Worm (Caenorhabditis elegans): ENCODE measurements around the gene K06B9.6.

Gene K06B9.6

DNA sequence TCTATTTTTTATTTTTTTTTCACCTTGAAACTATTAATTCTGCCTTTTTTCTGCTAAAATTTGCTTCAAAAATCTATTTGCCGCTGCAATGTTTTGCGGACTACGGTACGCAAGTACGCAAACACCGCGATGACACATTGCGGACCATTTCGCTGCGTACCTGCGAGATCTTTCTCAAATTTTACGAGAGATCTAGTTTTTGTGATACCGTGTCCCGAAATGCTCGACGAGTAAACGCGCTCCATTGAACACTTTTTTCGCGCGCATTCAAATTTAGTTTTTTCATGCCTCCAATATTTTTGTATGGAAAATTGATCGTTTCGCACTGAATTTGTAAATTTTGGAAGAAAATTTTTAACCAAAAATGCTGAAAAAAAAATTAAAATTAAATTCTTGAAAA, 11.9 kb downstream of the K06B9.6 start:
- peak; percentile 98 for TF ChIP-seq isw-1 (GFP tag; IDR thresholded peaks at IDR 0.05)
- peak; percentile 74 for TF ChIP-seq nhr-71 (tag; optimal IDR thresholded peaks at IDR 0.05)
- peak; percentile 42 for TF ChIP-seq xbp-1 (tag; optimal IDR thresholded peaks at IDR 0.05)
- TF ChIP-seq lsy-2 (tag; optimal IDR thresholded peaks at IDR 0.05), result peak; percentile 64 to 76
- TF ChIP-seq nhr-20 (tag; optimal IDR thresholded peaks at IDR 0.05), result peak; percentile 40
- peak; percentile 74 for TF ChIP-seq nhr-47 (tag; optimal IDR thresholded peaks at IDR 0.05)
- TF ChIP-seq unc-98 (GFP tag; IDR thresholded peaks at IDR 0.05), result peak; percentile 87
- TF ChIP-seq efl-1 (optimal IDR thresholded peaks at IDR 0.05), result peak; percentile 47 to 71
- TF ChIP-seq efl-1 (GFP tag; optimal IDR thresholded peaks at IDR 0.05 in 1 of 2), result peak; percentile 74 to 97
- TF ChIP-seq F16B12.6 (tag; optimal IDR thresholded peaks at IDR 0.05), result peak; percentile 46
- peak; percentile 31 for TF ChIP-seq egl-13 (tag; optimal IDR thresholded peaks at IDR 0.05)
- peak; percentile 62 for TF ChIP-seq rnt-1 (tag; optimal IDR thresholded peaks at IDR 0.05)
- TF ChIP-seq dsc-1 (tag; optimal IDR thresholded peaks at IDR 0.05), result peak; percentile 22
- peak; percentile 44 for TF ChIP-seq tbx-2 (tag; optimal IDR thresholded peaks at IDR 0.05)
- TF ChIP-seq snu-23 (GFP tag; optimal IDR thresholded peaks at IDR 0.05), result peak; percentile 47
- TF ChIP-seq nhr-85 (tag), result peak; percentile 66
- TF ChIP-seq grh-1 (GFP tag; IDR thresholded peaks at IDR 0.05), result peak; percentile 99
- peak; percentile 98 for TF ChIP-seq nhr-19 (GFP tag; conservative IDR thresholded peaks at IDR 0.05)
- TF ChIP-seq ceh-88 (GFP tag; IDR thresholded peaks at IDR 0.05), result peak; percentile 97
- TF ChIP-seq mab-9 (GFP tag; IDR thresholded peaks at IDR 0.05), result peak; percentile 92
- TF ChIP-seq lin-35 (GFP tag; optimal IDR thresholded peaks at IDR 0.05), result peak; percentile 58 to 71
- TF ChIP-seq nhr-90 (tag; optimal IDR thresholded peaks at IDR 0.05; ENCODE audit: poor library complexity), result peak; percentile 45
- peak; percentile 27 for TF ChIP-seq lin-15B (tag; optimal IDR thresholded peaks at IDR 0.05)
- peak; percentile 16 for TF ChIP-seq fkh-8 (tag; optimal IDR thresholded peaks at IDR 0.05)
- TF ChIP-seq unc-86 (tag; optimal IDR thresholded peaks at IDR 0.05), result peak; percentile 22
- peak; percentile 40 for TF ChIP-seq swsn-7 (tag; optimal IDR thresholded peaks at IDR 0.05)
- peak; percentile 43 to 71 (median 64) for TF ChIP-seq dpl-1 (GFP tag; optimal IDR thresholded peaks at IDR 0.05)
- peak; percentile 45 for TF ChIP-seq lin-14 (GFP tag; optimal IDR thresholded peaks at IDR 0.05)

- peak; percentile 35 for TF ChIP-seq vab-15 (tag; optimal IDR thresholded peaks at IDR 0.05)
- TF ChIP-seq lsy-2 (tag; optimal IDR thresholded peaks at IDR 0.05), result peak in 1 of 2 experiments; percentile 36
- TF ChIP-seq efl-1 (optimal IDR thresholded peaks at IDR 0.05), result peak in 1 of 2 experiments; percentile 15
- TF ChIP-seq efl-1 (GFP tag; optimal IDR thresholded peaks at IDR 0.05 in 1 of 2), result peak in 1 of 2 experiments; percentile 63
Measured at ce11 chrIV:4180032-4180431, 16.6 kb downstream of the K06B9.6 start.

- TF ChIP-seq ztf-4 (tag; optimal IDR thresholded peaks at IDR 0.05) (no peak), tbx-2 (tag; optimal IDR thresholded peaks at IDR 0.05) (no peak), nhr-19 (GFP tag; conservative IDR thresholded peaks at IDR 0.05) (no peak), pax-3 (tag; optimal IDR thresholded peaks at IDR 0.05) (no peak), elt-2 (tag; optimal IDR thresholded peaks at IDR 0.05) (no peak), zag-1 (tag; optimal IDR thresholded peaks at IDR 0.05) (no peak), ceh-8 (GFP tag; optimal IDR thresholded peaks at IDR 0.05) (no peak), mep-1 (tag; optimal IDR thresholded peaks at IDR 0.05) (no peak), mab-9 (GFP tag; IDR thresholded peaks at IDR 0.05) (no peak), nhr-237 (tag; optimal IDR thresholded peaks at IDR 0.05) (no peak), efl-1 (optimal IDR thresholded peaks at IDR 0.05) (no peak), efl-1 (GFP tag; optimal IDR thresholded peaks at IDR 0.05 in 1 of 2) (peak in 1 of 2 experiments; percentile 91), ces-1 (GFP tag; optimal IDR thresholded peaks at IDR 0.05) (no peak), elt-3 (tag; optimal IDR thresholded peaks at IDR 0.05) (no peak), fos-1 (tag; optimal IDR thresholded peaks at IDR 0.05) (no peak), nhr-77 (tag; optimal IDR thresholded peaks at IDR 0.05) (no peak), nhr-85 (tag) (peak; percentile 76)
Measured at ce11 chrIV:4178424-4178823, 18.2 kb downstream of the K06B9.6 start, which contains the start of gene tsen-34. TSS of gene tsen-34 (plus strand) at chrIV:4178457.

Measured in whole organism, L1 larva.